Fruit fly (Drosophila melanogaster) ovary, adult (tissue): Measurements from ENCODE around the gene CG5693.

Experiments used
- CG17801 ChIP-seq: fragments of 200-800 bp; optimal IDR thresholded peaks from 2 replicates; lab custom pipeline; 2019; ENCODE audit warnings: missing biosample characterization, mild to moderate bottlenecking, missing genetic modification characterization, moderate library complexity; ENCODE audit not compliant: partially characterized antibody

Gene CG5693

dm6 chr2L:18008653-18009052 is 2.2 kb downstream of the CG5693 start, which contains the start of gene CG31740:
TSS of gene CG31740 (plus strand) at chr2L:18008953.
- no peak for TF ChIP-seq CG17801 (GFP tag; lab: Kevin White, UChicago)

dm6 chr2L:18009672-18010071 is 3.2 kb downstream of the CG5693 start:
- no peak for TF ChIP-seq CG17801 (GFP tag; lab: Kevin White, UChicago)

dm6 chr2L:18011375-18011774 is 4.9 kb downstream of the CG5693 start, which contains the start of gene elfless:
TSS of gene elfless (minus strand) at chr2L:18011475.
- no peak for TF ChIP-seq CG17801 (GFP tag; lab: Kevin White, UChicago)

- no peak for TF ChIP-seq CG17801 (GFP tag; lab: Kevin White, UChicago)
Observed at dm6 chr2L:18012168-18012567, 5.7 kb downstream of the CG5693 start, which contains the start of gene rdo. TSS of gene rdo (plus strand) at chr2L:18012380.

dm6 chr2L:18032741-18033140 is 26.3 kb downstream of the CG5693 start:
- TF ChIP-seq CG17801 (GFP tag; lab: Kevin White, UChicago) = no peak
